Fruit fly (Drosophila melanogaster) whole organism, embryonic: ENCODE results near the gene mbc.

Source experiments
- ATbp ChIP-seq: fragments of 200-800 bp; sonication (Bioruptor generic); optimal IDR thresholded peaks from 2 replicates; lab custom pipeline; 2017; ENCODE audit warnings: missing biosample characterization, mild to moderate bottlenecking, missing genetic modification characterization, missing genetic modification reagents
- Adf1 ChIP-seq: fragments of 200-800 bp; sonication (Bioruptor generic); IDR thresholded peaks from 2 replicates; pipeline ENCODE4 v1.3.6; 2022; ENCODE audit warnings: missing biosample characterization, missing genetic modification characterization
- BtbVII ChIP-seq: fragments of 200-800 bp; sonication (Bioruptor generic); optimal IDR thresholded peaks from 3 replicates; lab custom pipeline; 2017; ENCODE audit warnings: missing biosample characterization, mild to moderate bottlenecking, missing genetic modification characterization
- CG10431 ChIP-seq: fragments of 200-800 bp; sonication (Bioruptor generic); optimal IDR thresholded peaks from 3 replicates; lab custom pipeline; 2018; ENCODE audit warnings: missing biosample characterization, mild to moderate bottlenecking, missing genetic modification characterization
- CG10959 ChIP-seq: fragments of 200-800 bp; sonication (Bioruptor generic); IDR thresholded peaks from 2 replicates; pipeline ENCODE4 v1.3.6; 2022; ENCODE audit warnings: missing biosample characterization, missing genetic modification characterization
- CG11456 ChIP-seq: fragments of 200-800 bp; sonication (Bioruptor generic); IDR thresholded peaks from 3 replicates; pipeline ENCODE4 v1.3.6; 2022; ENCODE audit warnings: missing biosample characterization, missing genetic modification characterization
- CG11560 ChIP-seq: fragments of 200-800 bp; sonication (Bioruptor generic); IDR thresholded peaks from 3 replicates; pipeline ENCODE4 v1.3.6; 2022; ENCODE audit warnings: missing biosample characterization, missing genetic modification characterization
- CG11695 ChIP-seq: fragments of 200-800 bp; sonication (Bioruptor generic); IDR thresholded peaks from 3 replicates; pipeline ENCODE4 v1.3.6; 2022; ENCODE audit warnings: missing biosample characterization, missing genetic modification characterization
- CG13287 ChIP-seq: fragments of 200-800 bp; sonication (Bioruptor generic); IDR thresholded peaks from 2 replicates; pipeline ENCODE4 v1.3.6; 2022; ENCODE audit warnings: missing biosample characterization, missing genetic modification characterization; ENCODE audit not compliant: partially characterized antibody
- CG13894 ChIP-seq: fragments of 200-800 bp; sonication (Bioruptor generic); optimal IDR thresholded peaks from 3 replicates; lab custom pipeline; 2018; ENCODE audit warnings: missing biosample characterization, mild to moderate bottlenecking, missing genetic modification characterization, moderate library complexity
- CG14860 ChIP-seq: fragments of 200-800 bp; sonication (Bioruptor generic); IDR thresholded peaks from 3 replicates; pipeline ENCODE4 v1.3.6; 2022; ENCODE audit warnings: missing biosample characterization, missing genetic modification characterization; ENCODE audit not compliant: partially characterized antibody
- CG15601 ChIP-seq: fragments of 200-800 bp; sonication (Bioruptor generic); optimal IDR thresholded peaks from 3 replicates; lab custom pipeline; 2019; ENCODE audit warnings: missing biosample characterization, mild to moderate bottlenecking, missing genetic modification characterization, moderate library complexity
- CG1602 ChIP-seq: fragments of 200-800 bp; sonication (Bioruptor generic); optimal IDR thresholded peaks from 3 replicates; lab custom pipeline; 2016; ENCODE audit warnings: missing biosample characterization, missing genetic modification characterization
- CG17361 ChIP-seq: fragments of 200-800 bp; sonication (Bioruptor generic); IDR thresholded peaks from 3 replicates; pipeline ENCODE4 v1.3.6; 2022; ENCODE audit warnings: missing biosample characterization, missing genetic modification characterization
- CG2199 ChIP-seq: fragments of 200-800 bp; sonication (Bioruptor generic); IDR thresholded peaks from 3 replicates; pipeline ENCODE4 v1.3.6; 2022; ENCODE audit warnings: missing biosample characterization, missing genetic modification characterization
- CG32767 ChIP-seq: fragments of 200-800 bp; sonication (Bioruptor generic); IDR thresholded peaks from 2 replicates; pipeline ENCODE4 v1.3.6; 2022; ENCODE audit warnings: missing biosample characterization, missing genetic modification characterization
- CG34224 ChIP-seq: fragments of 200-800 bp; sonication (Bioruptor generic); IDR thresholded peaks from 3 replicates; pipeline ENCODE4 v1.3.6; 2022; ENCODE audit warnings: missing biosample characterization, missing genetic modification characterization; ENCODE audit not compliant: partially characterized antibody
- CG5245 ChIP-seq: fragments of 200-800 bp; sonication (Bioruptor generic); optimal IDR thresholded peaks from 3 replicates; lab custom pipeline; 2016; ENCODE audit warnings: missing biosample characterization, missing genetic modification characterization
- CG7839 ChIP-seq: fragments of 200-800 bp; sonication (Bioruptor generic); optimal IDR thresholded peaks from 3 replicates; lab custom pipeline; 2018; ENCODE audit warnings: missing biosample characterization, mild to moderate bottlenecking, missing genetic modification characterization, moderate library complexity
- CG8089 ChIP-seq: fragments of 200-800 bp; sonication (Bioruptor generic); optimal IDR thresholded peaks from 3 replicates; lab custom pipeline; 2016; ENCODE audit warnings: missing biosample characterization, missing genetic modification characterization
- CG8924 ChIP-seq: fragments of 200-800 bp; optimal IDR thresholded peaks from 3 replicates; lab custom pipeline; 2019; ENCODE audit warnings: missing biosample characterization, mild to moderate bottlenecking, missing genetic modification characterization, moderate library complexity
- CG9609 ChIP-seq: fragments of 200-800 bp; sonication (Bioruptor generic); optimal IDR thresholded peaks from 3 replicates; lab custom pipeline; 2016; ENCODE audit warnings: missing biosample characterization, missing genetic modification characterization
- CHES-1-like ChIP-seq: fragments of 200-800 bp; sonication (Bioruptor generic); optimal IDR thresholded peaks from 2 replicates; lab custom pipeline; 2016; ENCODE audit warnings: missing biosample characterization, missing genetic modification characterization
- CoRest ChIP-seq: fragments of 200-800 bp; sonication (Bioruptor generic); optimal IDR thresholded peaks from 3 replicates; lab custom pipeline; 2018; ENCODE audit warnings: missing biosample characterization, mild to moderate bottlenecking, missing genetic modification characterization, moderate library complexity
- D19A ChIP-seq: fragments of 200-800 bp; optimal IDR thresholded peaks from 3 replicates; lab custom pipeline; 2019; ENCODE audit warnings: missing biosample characterization, mild to moderate bottlenecking, missing genetic modification characterization, moderate library complexity
- Gug ChIP-seq: fragments of 200-800 bp; sonication (Bioruptor generic); IDR thresholded peaks from 4 replicates; pipeline ENCODE4 v1.3.6; 2022; ENCODE audit warnings: missing biosample characterization, missing genetic modification characterization
- HLH4C ChIP-seq: fragments of 200-800 bp; sonication (Bioruptor generic); IDR thresholded peaks from 3 replicates; pipeline ENCODE4 v1.3.6; 2022; ENCODE audit warnings: missing biosample characterization, missing genetic modification characterization; ENCODE audit not compliant: partially characterized antibody
- HLHmδ ChIP-seq: fragments of 200-800 bp; sonication (Bioruptor generic); optimal IDR thresholded peaks from 2 replicates; lab custom pipeline; 2018; ENCODE audit warnings: missing biosample characterization, mild to moderate bottlenecking, missing genetic modification characterization, moderate library complexity
- Hey ChIP-seq: fragments of 200-800 bp; sonication (Bioruptor generic); optimal IDR thresholded peaks from 3 replicates; lab custom pipeline; 2018; ENCODE audit warnings: missing biosample characterization, mild to moderate bottlenecking, missing genetic modification characterization
- Hr51 ChIP-seq, 2 experiments: fragments of 200-800 bp; sonication (Bioruptor generic); optimal IDR thresholded peaks; 2 replicates in 1 of 2; 3 replicates in 1 of 2; lab custom pipeline; 2016 to 2018; ENCODE audit warnings: missing biosample characterization in 2 of 2, missing genetic modification characterization in 2 of 2, mild to moderate bottlenecking in 1 of 2, moderate library complexity in 1 of 2
- Lpt ChIP-seq: fragments of >200 bp; optimal IDR thresholded peaks from 2 replicates; lab custom pipeline; 2018; ENCODE audit warnings: missing biosample characterization, missing genetic modification characterization
- Mad ChIP-seq: fragments of 200-800 bp; sonication (Bioruptor generic); optimal IDR thresholded peaks from 2 replicates; lab custom pipeline; 2016; ENCODE audit warnings: missing biosample characterization, missing genetic modification characterization
- Mes4 ChIP-seq: fragments of 200-800 bp; sonication (Bioruptor generic); optimal IDR thresholded peaks from 2 replicates; lab custom pipeline; 2016; ENCODE audit warnings: missing biosample characterization, missing genetic modification characterization
- Mrtf ChIP-seq: fragments of 200-800 bp; sonication (Bioruptor generic); IDR thresholded peaks from 3 replicates; pipeline ENCODE4 v1.3.6; 2022; ENCODE audit warnings: missing biosample characterization, missing genetic modification characterization
- Sox102F ChIP-seq: fragments of 200-800 bp; sonication (Bioruptor generic); optimal IDR thresholded peaks from 2 replicates; lab custom pipeline; 2018; ENCODE audit warnings: missing biosample characterization, mild to moderate bottlenecking, missing genetic modification characterization, moderate library complexity
- croc ChIP-seq: fragments of 200-800 bp; sonication (Bioruptor generic); conservative IDR thresholded peaks from 3 replicates; pipeline ENCODE4 v1.3.6; 2022; ENCODE audit warnings: missing biosample characterization, missing genetic modification characterization
- crp ChIP-seq, 2 experiments: fragments of 200-800 bp; sonication (Bioruptor generic); optimal IDR thresholded peaks; 2 replicates in 1 of 2; 3 replicates in 1 of 2; lab custom pipeline; 2017; ENCODE audit warnings: missing biosample characterization in 2 of 2, missing genetic modification characterization in 2 of 2, mild to moderate bottlenecking in 1 of 2, moderate library complexity in 1 of 2
- dati ChIP-seq: fragments of 200-800 bp; sonication (Bioruptor generic); IDR thresholded peaks from 2 replicates; pipeline ENCODE4 v1.3.6; 2022; ENCODE audit warnings: missing biosample characterization, missing genetic modification characterization
- dysf ChIP-seq: fragments of 200-800 bp; sonication (Bioruptor generic); IDR thresholded peaks from 3 replicates; pipeline ENCODE4 v1.3.6; 2022; ENCODE audit warnings: missing biosample characterization, missing genetic modification characterization
- gfzf ChIP-seq: fragments of 200-800 bp; sonication (Bioruptor generic); optimal IDR thresholded peaks from 2 replicates; lab custom pipeline; 2016; ENCODE audit warnings: missing biosample characterization, mild to moderate bottlenecking, missing genetic modification characterization, moderate library complexity
- gsb-n ChIP-seq: fragments of 200-800 bp; sonication (Bioruptor generic); optimal IDR thresholded peaks from 3 replicates; lab custom pipeline; 2018; ENCODE audit warnings: missing biosample characterization, mild to moderate bottlenecking, missing genetic modification characterization
- kay ChIP-seq: fragments of 200-800 bp; sonication (Bioruptor generic); optimal IDR thresholded peaks from 2 replicates; lab custom pipeline; 2016; ENCODE audit warnings: missing biosample characterization, missing genetic modification characterization
- lov ChIP-seq, 2 experiments: fragments of 200-800 bp in 1 of 2; fragments of >200 bp in 1 of 2; sonication (Bioruptor generic) in 1 of 2; IDR thresholded peaks in 1 of 2; optimal IDR thresholded peaks in 1 of 2; 2 replicates in 1 of 2; 3 replicates in 1 of 2; pipeline versions ENCODE4 v1.3.6 to Lab custom; 2017 to 2022; ENCODE audit warnings: missing biosample characterization in 1 of 2, missing genetic modification characterization in 1 of 2
- mld ChIP-seq: fragments of 200-800 bp; sonication (Bioruptor generic); IDR thresholded peaks from 3 replicates; pipeline ENCODE4 v1.3.6; 2022; ENCODE audit warnings: missing biosample characterization, missing genetic modification characterization; ENCODE audit not compliant: partially characterized antibody
- pfk ChIP-seq: fragments of 200-800 bp; sonication (Bioruptor generic); optimal IDR thresholded peaks from 2 replicates; lab custom pipeline; 2018; ENCODE audit warnings: missing biosample characterization, mild to moderate bottlenecking, missing genetic modification characterization, moderate library complexity
- repo ChIP-seq: fragments of 200-800 bp; sonication (Bioruptor generic); optimal IDR thresholded peaks from 2 replicates; lab custom pipeline; 2016; ENCODE audit warnings: missing biosample characterization, missing genetic modification characterization
- seq ChIP-seq: fragments of 200-800 bp; sonication (Bioruptor generic); IDR thresholded peaks from 2 replicates; pipeline ENCODE4 v1.3.6; 2022; ENCODE audit warnings: missing biosample characterization, missing genetic modification characterization
- slp2 ChIP-seq: fragments of 200-800 bp; sonication (Bioruptor generic); optimal IDR thresholded peaks from 2 replicates; lab custom pipeline; 2016; ENCODE audit warnings: missing biosample characterization, missing genetic modification characterization
- sug ChIP-seq: fragments of 200-800 bp; optimal IDR thresholded peaks from 2 replicates; lab custom pipeline; 2019; ENCODE audit warnings: missing biosample characterization, mild to moderate bottlenecking, missing genetic modification characterization, moderate library complexity
- wek ChIP-seq: fragments of 200-800 bp; sonication (Bioruptor generic); optimal IDR thresholded peaks from 3 replicates; lab custom pipeline; 2018; ENCODE audit warnings: missing biosample characterization, mild to moderate bottlenecking, missing genetic modification characterization, moderate library complexity

Gene mbc

dm6 chr3R:23772808-23773207 lies 8.8 kb upstream of the mbc start, which contains the start of gene tst (continued):
- TF ChIP-seq BtbVII (GFP tag; lab: Kevin White, UChicago): peak; percentile 78
- TF ChIP-seq CG9609 (GFP tag; lab: Kevin White, UChicago): peak; percentile 7
- TF ChIP-seq HLHmδ (GFP tag; lab: Kevin White, UChicago): no peak
- peak; percentile 92 for TF ChIP-seq CG1602 (GFP tag; lab: Kevin White, UChicago)
- TF ChIP-seq CG10431 (GFP tag; lab: Kevin White, UChicago): peak; percentile 39
- peak; percentile 12 for TF ChIP-seq slp2
- TF ChIP-seq croc (GFP tag; lab: Robert Waterston, UW): peak; percentile 94
- TF ChIP-seq CG8089 (GFP tag; lab: Kevin White, UChicago): no peak
- TF ChIP-seq Mad (GFP tag; lab: Kevin White, UChicago): peak; percentile 45
- TF ChIP-seq Lpt (GFP tag; lab: Kevin White, UChicago): no peak
- TF ChIP-seq gfzf (GFP tag; lab: Kevin White, UChicago): peak; percentile 16
- TF ChIP-seq dati (GFP tag; lab: Robert Waterston, UW): peak; percentile 78
- peak; percentile 93 for TF ChIP-seq CG32767 (GFP tag; lab: Robert Waterston, UW)
- TF ChIP-seq sug (tag; lab: Kevin White, UChicago): peak; percentile 79
- TF ChIP-seq CoRest: peak; percentile 94
- no peak for TF ChIP-seq mld (GFP tag; lab: Robert Waterston, UW)
- peak; percentile 97 for TF ChIP-seq CG11456 (GFP tag; lab: Robert Waterston, UW)
- TF ChIP-seq CG14860 (GFP tag; lab: Robert Waterston, UW): no peak
- TF ChIP-seq CG5245 (GFP tag; lab: Kevin White, UChicago): peak; percentile 83
- peak; percentile 88 for TF ChIP-seq seq (GFP tag; lab: Robert Waterston, UW)
- TF ChIP-seq CG11560: peak; percentile 91
- peak; percentile 95 for TF ChIP-seq Mrtf (GFP tag; lab: Robert Waterston, UW)
- TF ChIP-seq Hey: no peak
- peak; percentile 43; the same call in 1 of the 3 replicates for TF ChIP-seq HLH4C
- peak; percentile 95 for TF ChIP-seq CG10959
- TF ChIP-seq CG8924 (tag; lab: Kevin White, UChicago): peak; percentile 93
- TF ChIP-seq ATbp: peak; percentile 85
- TF ChIP-seq repo: no peak
- TF ChIP-seq Hr51 (GFP tag; optimal IDR thresholded peaks at IDR 0.05; lab: Kevin White, UChicago): peak; percentile 44 to 90
- peak; percentile 78 for TF ChIP-seq Adf1 (GFP tag; lab: Robert Waterston, UW)
- TF ChIP-seq CG34224 (GFP tag; lab: Robert Waterston, UW): peak; percentile 45; the same call in 1 of the 3 replicates
- peak; percentile 94 for TF ChIP-seq CG2199 (GFP tag; lab: Robert Waterston, UW)
- peak; percentile 93 for TF ChIP-seq CG7839 (tag; lab: Kevin White, UChicago)
- no peak for TF ChIP-seq pfk (GFP tag; lab: Kevin White, UChicago)
- peak; percentile 74 for TF ChIP-seq kay (GFP tag; lab: Kevin White, UChicago)
- TF ChIP-seq lov (optimal IDR thresholded peaks at IDR 0.05; lab: Kevin White, UChicago): no peak
- peak; percentile 93 for TF ChIP-seq lov (GFP tag; IDR thresholded peaks at IDR 0.05; lab: Robert Waterston, UW)
- peak; percentile 85 for TF ChIP-seq D19A
- TF ChIP-seq gsb-n (tag; lab: Kevin White, UChicago): peak; percentile 95
- peak; percentile 95 for TF ChIP-seq Gug
- peak; percentile 95 for TF ChIP-seq CG17361
- TF ChIP-seq Sox102F (GFP tag; lab: Kevin White, UChicago): peak; percentile 96
- peak; percentile 69 for TF ChIP-seq CG13287 (GFP tag; lab: Robert Waterston, UW)
- peak; percentile 85 for TF ChIP-seq CG15601 (tag; lab: Kevin White, UChicago)
- TF ChIP-seq Mes4: peak; percentile 7
- no peak for TF ChIP-seq CG13894 (tag; lab: Kevin White, UChicago)
- TF ChIP-seq CHES-1-like: peak; percentile 1
- no peak for TF ChIP-seq wek
- peak; percentile 93 for TF ChIP-seq CG11695
- TF ChIP-seq crp (GFP tag; optimal IDR thresholded peaks at IDR 0.05; lab: Kevin White, UChicago): peak in 1 of 2 experiments; percentile 33
- TF ChIP-seq dysf: peak; percentile 97
